Worm (Caenorhabditis elegans): ENCODE measurements around the gene T25G12.11.

- TF ChIP-seq him-1 (tag; optimal IDR thresholded peaks at IDR 0.05) (no peak), dao-5 (tag; optimal IDR thresholded peaks at IDR 0.05) (no peak)
These were observed 7.2 kb downstream of the T25G12.11 start, which contains the start of gene T25G12.6 for ce11 chrX:17230108-17230507.

Measured in whole organism, L4/young adult.